In the genomic region with DNA sequence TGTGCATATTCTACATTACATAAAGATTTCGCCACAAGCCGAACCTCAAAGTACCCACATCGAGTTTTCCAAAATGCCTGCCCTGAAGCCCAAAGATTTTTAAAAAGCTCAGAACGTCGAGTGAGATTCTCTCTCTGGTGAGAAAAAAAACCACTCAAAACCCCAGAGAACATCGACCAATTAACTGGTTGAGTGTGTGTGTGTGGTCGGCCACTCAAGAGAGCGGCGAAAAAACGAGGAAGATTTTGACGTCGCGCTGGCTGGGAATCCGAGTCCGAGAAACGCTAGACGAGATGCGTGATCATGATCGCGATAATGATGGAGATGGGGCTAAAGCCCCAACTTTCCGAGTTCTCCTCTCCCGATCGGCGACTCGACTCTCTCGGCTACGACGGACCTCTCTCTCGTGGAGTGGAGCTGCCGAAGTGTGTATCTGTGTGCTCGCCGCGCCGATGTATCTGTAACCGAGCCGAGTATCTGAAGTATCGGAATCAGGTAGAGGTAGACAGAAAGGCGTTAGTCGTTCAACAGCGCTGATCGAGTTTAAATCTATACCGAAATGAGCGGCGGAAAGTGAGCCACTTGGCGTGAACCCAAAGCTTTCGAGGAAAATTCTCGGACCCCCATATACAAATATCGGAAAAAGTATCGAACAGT, we compare ENCODE assay signal across 2 fruit fly cellular contexts.
A peak's percentile ranks its signal among the peaks of the same experiment; 100 is the strongest.
TF ChIP-seq lines count a peak whose summit lies in the region.

No protein-coding gene starts in this region.

TF ChIP-seq in whole organism, embryonic, 481 proteins besides CTCF, POLR2A, EP300 and RAD21 (continued from another document and continues in another):
- TF ChIP-seq chm (GFP tag; IDR thresholded peaks at IDR 0.05; lab: Robert Waterston, UW): peak; percentile 42; the same call in 1 of the 2 replicates
- TF ChIP-seq NK7.1 (GFP tag; optimal IDR thresholded peaks at IDR 0.05; lab: Kevin White, UChicago): no peak
- TF ChIP-seq Oli (tag; optimal IDR thresholded peaks at IDR 0.05; lab: Kevin White, UChicago): no peak
- peak; percentile 51; the same call in 1 of the 2 replicates for TF ChIP-seq Scr (GFP tag; IDR thresholded peaks at IDR 0.05; lab: Robert Waterston, UW; ENCODE audit: partially characterized antibody)
- TF ChIP-seq CG12104 (GFP tag; optimal IDR thresholded peaks at IDR 0.05; lab: Kevin White, UChicago): no peak
- peak; percentile 86; the same call in 3 of the 4 replicates for TF ChIP-seq chinmo (GFP tag; IDR thresholded peaks at IDR 0.05; lab: Robert Waterston, UW; ENCODE audit: partially characterized antibody)
- peak; percentile 98 for TF ChIP-seq Deaf1 (tag; optimal IDR thresholded peaks at IDR 0.05; lab: Kevin White, UChicago)
- peak; percentile 8 for TF ChIP-seq lbe (GFP tag; optimal IDR thresholded peaks at IDR 0.05; lab: Kevin White, UChicago)
- TF ChIP-seq CG34376 (GFP tag; optimal IDR thresholded peaks at IDR 0.05; lab: Kevin White, UChicago): peak; percentile 13
- peak; percentile 92 for TF ChIP-seq Jarid2 (GFP tag; optimal IDR thresholded peaks at IDR 0.05; lab: Kevin White, UChicago)
- peak; percentile 2 for TF ChIP-seq her (GFP tag; optimal IDR thresholded peaks at IDR 0.05; lab: Kevin White, UChicago)
- peak; percentile 37 for TF ChIP-seq CG13287 (GFP tag; IDR thresholded peaks at IDR 0.05; lab: Robert Waterston, UW; ENCODE audit: partially characterized antibody)
- TF ChIP-seq crol (GFP tag; IDR thresholded peaks at IDR 0.05; lab: Robert Waterston, UW): no peak
- TF ChIP-seq zf30C (GFP tag; optimal IDR thresholded peaks at IDR 0.05; lab: Kevin White, UChicago): no peak
- no peak for TF ChIP-seq Dek (tag; optimal IDR thresholded peaks at IDR 0.05; lab: Kevin White, UChicago)
- TF ChIP-seq CG9797 (GFP tag; optimal IDR thresholded peaks at IDR 0.05; lab: Kevin White, UChicago): no peak
- peak; percentile 2 for TF ChIP-seq pros (GFP tag; optimal IDR thresholded peaks at IDR 0.05; lab: Kevin White, UChicago)
- no peak for TF ChIP-seq CG1603 (tag; optimal IDR thresholded peaks at IDR 0.05; lab: Kevin White, UChicago)
- TF ChIP-seq CG9609 (GFP tag; optimal IDR thresholded peaks at IDR 0.05; lab: Kevin White, UChicago): no peak
- TF ChIP-seq Trl (optimal IDR thresholded peaks at IDR 0.05; lab: Kevin White, UChicago): peak; percentile 88 to 91
- peak; percentile 4 for TF ChIP-seq Trl (GFP tag; optimal IDR thresholded peaks at IDR 0.05; lab: Kevin White, UChicago)
- TF ChIP-seq CG6813 (GFP tag; optimal IDR thresholded peaks at IDR 0.05; lab: Kevin White, UChicago): peak; percentile 5
- peak; percentile 87 for TF ChIP-seq Med (GFP tag; lab: Kevin White, UChicago)
- 0 out of 2 replicates have a peak, but pooled peaks have one; percentile 38 for TF ChIP-seq sna (GFP tag; IDR thresholded peaks at IDR 0.05; lab: Robert Waterston, UW; ENCODE audit: partially characterized antibody)
- peak; percentile 29 for TF ChIP-seq sqz (GFP tag; optimal IDR thresholded peaks at IDR 0.05; lab: Kevin White, UChicago)
- peak; percentile 96 for TF ChIP-seq grn (GFP tag; optimal IDR thresholded peaks at IDR 0.05; lab: Kevin White, UChicago)
- no peak for TF ChIP-seq bowl (GFP tag; IDR thresholded peaks at IDR 0.05; lab: Robert Waterston, UW)
- peak; percentile 91 for TF ChIP-seq cg (GFP tag; optimal IDR thresholded peaks at IDR 0.05; lab: Kevin White, UChicago)
- no peak for TF ChIP-seq slou (GFP tag; optimal IDR thresholded peaks at IDR 0.05; lab: Kevin White, UChicago)
- no peak for TF ChIP-seq CG17328 (GFP tag; IDR thresholded peaks at IDR 0.05; lab: Robert Waterston, UW)
- TF ChIP-seq yki (optimal IDR thresholded peaks at IDR 0.05; lab: Kevin White, UChicago): peak; percentile 83
- TF ChIP-seq CG17385 (GFP tag; optimal IDR thresholded peaks at IDR 0.05; lab: Kevin White, UChicago): peak; percentile 13
- no peak for TF ChIP-seq CG15011 (GFP tag; optimal IDR thresholded peaks at IDR 0.05; lab: Kevin White, UChicago)
- peak; percentile 77 for TF ChIP-seq Nf-YB (GFP tag; optimal IDR thresholded peaks at IDR 0.05; lab: Kevin White, UChicago)
- no peak for TF ChIP-seq CG4730 (GFP tag; IDR thresholded peaks at IDR 0.05; lab: Robert Waterston, UW)
- TF ChIP-seq ci (GFP tag; IDR thresholded peaks at IDR 0.05; lab: Robert Waterston, UW): peak; percentile 28; the same call in 1 of the 3 replicates
- peak; percentile 70 for TF ChIP-seq Adf1 (GFP tag; IDR thresholded peaks at IDR 0.05; lab: Robert Waterston, UW)
- TF ChIP-seq amos (GFP tag; IDR thresholded peaks at IDR 0.05; lab: Robert Waterston, UW; ENCODE audit: partially characterized antibody): peak; percentile 47; the same call in 1 of the 2 replicates
- no peak for TF ChIP-seq CG3847 (GFP tag; IDR thresholded peaks at IDR 0.05; lab: Robert Waterston, UW)
- TF ChIP-seq h (optimal IDR thresholded peaks at IDR 0.05; lab: Kevin White, UChicago): no peak
- peak; percentile 56 for TF ChIP-seq sd (tag; optimal IDR thresholded peaks at IDR 0.05; lab: Kevin White, UChicago)
- TF ChIP-seq bbx (GFP tag; IDR thresholded peaks at IDR 0.05; lab: Robert Waterston, UW; ENCODE audit: partially characterized antibody): 0 out of 2 replicates have a peak, but pooled peaks have one; percentile 19
- TF ChIP-seq ab (GFP tag; optimal IDR thresholded peaks at IDR 0.05; lab: Kevin White, UChicago): no peak
- TF ChIP-seq fu2 (GFP tag; optimal IDR thresholded peaks at IDR 0.05; lab: Kevin White, UChicago): no peak
- TF ChIP-seq zfh1 (GFP tag; IDR thresholded peaks at IDR 0.05; lab: Robert Waterston, UW): 0 out of 3 replicates have a peak, but pooled peaks have one; percentile 12
- TF ChIP-seq kni (GFP tag; optimal IDR thresholded peaks at IDR 0.05; lab: Kevin White, UChicago): peak; percentile 62
- peak in 1 of 2 experiments; percentile 22 for TF ChIP-seq Eip74EF (GFP tag; optimal IDR thresholded peaks at IDR 0.05; lab: Kevin White, UChicago)
- no peak for TF ChIP-seq Dip2 (GFP tag; IDR thresholded peaks at IDR 0.05; lab: Robert Waterston, UW)
- peak; percentile 15 for TF ChIP-seq nom (GFP tag; optimal IDR thresholded peaks at IDR 0.05; lab: Kevin White, UChicago)
- no peak for TF ChIP-seq dimm (GFP tag; IDR thresholded peaks at IDR 0.05; lab: Robert Waterston, UW)
- TF ChIP-seq zen (tag; optimal IDR thresholded peaks at IDR 0.05; lab: Kevin White, UChicago): no peak
- TF ChIP-seq C15 (GFP tag; IDR thresholded peaks at IDR 0.05; lab: Robert Waterston, UW): no peak
- TF ChIP-seq YL-1 (GFP tag; optimal IDR thresholded peaks at IDR 0.05; lab: Kevin White, UChicago): no peak
- TF ChIP-seq emc (GFP tag; optimal IDR thresholded peaks at IDR 0.05; lab: Kevin White, UChicago): no peak
- TF ChIP-seq Opbp (GFP tag; IDR thresholded peaks at IDR 0.05; lab: Robert Waterston, UW; ENCODE audit: partially characterized antibody): peak; percentile 28; the same call in 1 of the 3 replicates
- TF ChIP-seq CG11093 (GFP tag; IDR thresholded peaks at IDR 0.05; lab: Robert Waterston, UW): no peak
- no peak for TF ChIP-seq CG12659 (GFP tag; optimal IDR thresholded peaks at IDR 0.05; lab: Kevin White, UChicago)
- TF ChIP-seq BEAF-32 (GFP tag; optimal IDR thresholded peaks at IDR 0.05; lab: Kevin White, UChicago): peak; percentile 27
- no peak for TF ChIP-seq CG1602 (GFP tag; optimal IDR thresholded peaks at IDR 0.05; lab: Kevin White, UChicago)

TF ChIP-seq in whole organism, prepupa, 60 proteins besides CTCF, POLR2A, EP300 and RAD21 (continued from another document):
- TF ChIP-seq CG6276 (GFP tag; optimal IDR thresholded peaks at IDR 0.05; lab: Kevin White, UChicago): no peak
- TF ChIP-seq CG10631 (GFP tag; optimal IDR thresholded peaks at IDR 0.05; lab: Kevin White, UChicago): no peak
- no peak for TF ChIP-seq CG31627 (GFP tag; optimal IDR thresholded peaks at IDR 0.05; lab: Kevin White, UChicago)
- no peak for TF ChIP-seq Eip93F (GFP tag; optimal IDR thresholded peaks at IDR 0.05; lab: Kevin White, UChicago)
- TF ChIP-seq acj6 (GFP tag; optimal IDR thresholded peaks at IDR 0.05; lab: Kevin White, UChicago): no peak
- no peak for TF ChIP-seq fd59A (GFP tag; optimal IDR thresholded peaks at IDR 0.05; lab: Kevin White, UChicago)
- TF ChIP-seq Eip78C (GFP tag; lab: Kevin White, UChicago): peak; percentile 70
- no peak for TF ChIP-seq CG3032 (tag; optimal IDR thresholded peaks at IDR 0.05; lab: Kevin White, UChicago)
- no peak for TF ChIP-seq pdm3 (GFP tag; optimal IDR thresholded peaks at IDR 0.05; lab: Kevin White, UChicago)
- TF ChIP-seq svp (GFP tag; lab: Kevin White, UChicago): peak; percentile 47
- TF ChIP-seq OdsH (GFP tag; optimal IDR thresholded peaks at IDR 0.05; lab: Kevin White, UChicago): no peak
- TF ChIP-seq spab (GFP tag; optimal IDR thresholded peaks at IDR 0.05; lab: Kevin White, UChicago): no peak
- TF ChIP-seq CG10669 (GFP tag; optimal IDR thresholded peaks at IDR 0.05; lab: Kevin White, UChicago): no peak
- no peak for TF ChIP-seq CG9139 (GFP tag; optimal IDR thresholded peaks at IDR 0.05; lab: Kevin White, UChicago)
- no peak for TF ChIP-seq CG32006 (GFP tag; optimal IDR thresholded peaks at IDR 0.05; lab: Kevin White, UChicago)
- TF ChIP-seq Hr4 (GFP tag; optimal IDR thresholded peaks at IDR 0.05; lab: Kevin White, UChicago): no peak
- peak; percentile 2 for TF ChIP-seq CG3919 (GFP tag; optimal IDR thresholded peaks at IDR 0.05; lab: Kevin White, UChicago)
- 0 out of 3 replicates have a peak, but pooled peaks have one; percentile 20 for TF ChIP-seq CG8119 (GFP tag; IDR thresholded peaks at IDR 0.05; lab: Robert Waterston, UW)
- peak; percentile 23; the same call in 2 of the 3 replicates for TF ChIP-seq CG6163 (GFP tag; IDR thresholded peaks at IDR 0.05; lab: Robert Waterston, UW)
- TF ChIP-seq dac (GFP tag; optimal IDR thresholded peaks at IDR 0.05; lab: Kevin White, UChicago): no peak
- no peak for TF ChIP-seq CG11902 (GFP tag; optimal IDR thresholded peaks at IDR 0.05; lab: Kevin White, UChicago)
- TF ChIP-seq Gug (GFP tag; IDR thresholded peaks at IDR 0.05; lab: Robert Waterston, UW): no peak
- TF ChIP-seq Sox15 (GFP tag; optimal IDR thresholded peaks at IDR 0.05; lab: Kevin White, UChicago): no peak
- no peak for TF ChIP-seq CG8319 (GFP tag; optimal IDR thresholded peaks at IDR 0.05; lab: Kevin White, UChicago)
- 0 out of 2 replicates have a peak, but pooled peaks have one; percentile 17 for TF ChIP-seq CG15336 (GFP tag; IDR thresholded peaks at IDR 0.05; lab: Robert Waterston, UW)
- TF ChIP-seq Sox102F (GFP tag; optimal IDR thresholded peaks at IDR 0.05; lab: Kevin White, UChicago): no peak
- TF ChIP-seq achi (GFP tag; optimal IDR thresholded peaks at IDR 0.05; lab: Kevin White, UChicago): no peak
- TF ChIP-seq ss (GFP tag; optimal IDR thresholded peaks at IDR 0.05; lab: Kevin White, UChicago): peak; percentile 32 to 60
- TF ChIP-seq CG6808 (GFP tag; optimal IDR thresholded peaks at IDR 0.05; lab: Kevin White, UChicago): no peak
- TF ChIP-seq Ets21C (GFP tag; optimal IDR thresholded peaks at IDR 0.05; lab: Kevin White, UChicago): no peak
- TF ChIP-seq cyc (GFP tag; optimal IDR thresholded peaks at IDR 0.05; lab: Kevin White, UChicago): no peak
- TF ChIP-seq topi (GFP tag; optimal IDR thresholded peaks at IDR 0.05; lab: Kevin White, UChicago): no peak
- no peak for TF ChIP-seq Met (GFP tag; optimal IDR thresholded peaks at IDR 0.05; lab: Kevin White, UChicago)
- TF ChIP-seq net (GFP tag; optimal IDR thresholded peaks at IDR 0.05; lab: Kevin White, UChicago): no peak
- no peak for TF ChIP-seq lz (GFP tag; optimal IDR thresholded peaks at IDR 0.05; lab: Kevin White, UChicago)
- no peak for TF ChIP-seq Sox14 (GFP tag; optimal IDR thresholded peaks at IDR 0.05; lab: Kevin White, UChicago)
- TF ChIP-seq CG4318 (GFP tag; optimal IDR thresholded peaks at IDR 0.05; lab: Kevin White, UChicago): no peak
- no peak for TF ChIP-seq Eip75B (GFP tag; optimal IDR thresholded peaks at IDR 0.05; lab: Kevin White, UChicago)
- no peak for TF ChIP-seq salr (GFP tag; optimal IDR thresholded peaks at IDR 0.05; lab: Kevin White, UChicago)
- no peak for TF ChIP-seq CG8632 (GFP tag; optimal IDR thresholded peaks at IDR 0.05; lab: Kevin White, UChicago)
